Fruit fly (Drosophila melanogaster): ENCODE data around the gene Sgs8.

The Sgs8 gene

DNA sequence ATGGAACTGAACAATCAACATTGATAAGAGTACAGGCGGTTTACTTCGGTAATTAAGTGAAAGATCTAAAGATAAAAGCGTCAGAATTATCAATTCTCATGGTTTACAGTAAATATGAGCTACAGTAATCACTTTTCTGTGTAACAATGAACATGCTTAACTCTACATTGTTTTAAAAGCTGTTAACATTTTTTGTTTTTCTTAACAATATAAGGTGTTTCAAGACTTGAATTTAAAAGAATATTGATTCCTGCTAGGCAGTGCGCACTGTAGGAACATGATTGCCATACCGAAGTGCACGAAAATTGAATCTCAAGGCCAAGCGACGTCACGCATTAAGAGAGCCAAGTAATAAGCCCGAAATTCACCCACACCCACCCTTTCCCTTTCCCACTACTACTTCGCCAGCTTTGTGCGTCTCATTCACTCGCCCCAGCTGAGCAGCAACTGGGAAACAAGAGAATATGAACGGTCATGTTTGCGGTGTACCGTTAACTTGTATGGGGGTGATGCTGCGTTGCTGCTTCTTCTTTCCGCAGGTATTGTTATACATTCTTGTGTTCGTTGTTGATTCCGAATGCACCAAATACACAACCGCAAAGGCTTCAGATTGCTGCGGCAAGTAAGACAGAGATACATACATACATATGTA, 17.8 kb downstream of the Sgs8 start (continued):
- TF ChIP-seq Doc2 (GFP tag; IDR thresholded peaks at IDR 0.05) (no peak), CG6254 (GFP tag; optimal IDR thresholded peaks at IDR 0.05) (no peak), Nf-YA (GFP tag; IDR thresholded peaks at IDR 0.05) (peak; percentile 39; the same call in 1 of the 2 replicates), stc (GFP tag; IDR thresholded peaks at IDR 0.05) (peak; percentile 53; the same call in 1 of the 2 replicates), toy (GFP tag; IDR thresholded peaks at IDR 0.05) (no peak), Awh (GFP tag; IDR thresholded peaks at IDR 0.05) (0 out of 2 replicates have a peak, but pooled peaks have one; percentile 38), NFAT (GFP tag; IDR thresholded peaks at IDR 0.05) (no peak), CG6765 (GFP tag; optimal IDR thresholded peaks at IDR 0.05) (no peak), Xbp1 (GFP tag; optimal IDR thresholded peaks at IDR 0.05) (peak; percentile 66), CG10431 (GFP tag; optimal IDR thresholded peaks at IDR 0.05) (no peak), Spps (tag; optimal IDR thresholded peaks at IDR 0.05) (no peak), CG17568 (GFP tag; optimal IDR thresholded peaks at IDR 0.05) (no peak), BtbVII (GFP tag; optimal IDR thresholded peaks at IDR 0.05) (peak; percentile 61), sr (GFP tag; IDR thresholded peaks at IDR 0.05) (no peak), CG4820 (GFP tag; optimal IDR thresholded peaks at IDR 0.05) (peak; percentile 65), MTF-1 (GFP tag; optimal IDR thresholded peaks at IDR 0.05; ENCODE audit: borderline replicate concordance) (no peak), trh (GFP tag; optimal IDR thresholded peaks at IDR 0.05) (no peak), CG17829 (tag; optimal IDR thresholded peaks at IDR 0.05) (peak; percentile 55), btn (GFP tag; optimal IDR thresholded peaks at IDR 0.05) (no peak), CG17328 (GFP tag; IDR thresholded peaks at IDR 0.05) (peak; percentile 68), pfk (GFP tag; optimal IDR thresholded peaks at IDR 0.05) (no peak), CG2120 (GFP tag; optimal IDR thresholded peaks at IDR 0.05) (peak; percentile 85), fd96Cb (tag; optimal IDR thresholded peaks at IDR 0.05) (peak; percentile 50), CG13296 (GFP tag; optimal IDR thresholded peaks at IDR 0.05) (peak; percentile 47), sug (tag; optimal IDR thresholded peaks at IDR 0.05) (peak; percentile 45), lilli (GFP tag; optimal IDR thresholded peaks at IDR 0.05) (peak; percentile 56), fru (optimal IDR thresholded peaks at IDR 0.05) (no peak), maf-S (GFP tag; optimal IDR thresholded peaks at IDR 0.05) (peak; percentile 41), CG12104 (GFP tag; optimal IDR thresholded peaks at IDR 0.05) (peak; percentile 15), Hmr (GFP tag; optimal IDR thresholded peaks at IDR 0.05) (peak; percentile 64), Mrtf (GFP tag; IDR thresholded peaks at IDR 0.05) (no peak; the same call in 2 of the 3 replicates), CG17612 (GFP tag; IDR thresholded peaks at IDR 0.05) (0 out of 2 replicates have a peak, but pooled peaks have one; percentile 11), sima (GFP tag; optimal IDR thresholded peaks at IDR 0.05) (no peak), bcd (GFP tag; optimal IDR thresholded peaks at IDR 0.05) (peak; percentile 64), chinmo (GFP tag; IDR thresholded peaks at IDR 0.05; ENCODE audit: partially characterized antibody) (no peak), Bgb (GFP tag; IDR thresholded peaks at IDR 0.05; ENCODE audit: partially characterized antibody) (no peak; the same call in 1 of the 2 replicates), CG18262 (tag; optimal IDR thresholded peaks at IDR 0.05) (peak; percentile 66), dpn (GFP tag; optimal IDR thresholded peaks at IDR 0.05) (peak; percentile 42 to 60), Dbx (GFP tag; IDR thresholded peaks at IDR 0.05) (peak; percentile 64), Six4 (GFP tag; optimal IDR thresholded peaks at IDR 0.05) (no peak), CG10979 (tag; optimal IDR thresholded peaks at IDR 0.05) (peak; percentile 49), D (optimal IDR thresholded peaks at IDR 0.05) (peak; percentile 50), D (GFP tag; optimal IDR thresholded peaks at IDR 0.05) (no peak), CG34224 (GFP tag; IDR thresholded peaks at IDR 0.05; ENCODE audit: partially characterized antibody) (no peak), seq (GFP tag; IDR thresholded peaks at IDR 0.05) (0 out of 2 replicates have a peak, but pooled peaks have one; percentile 16), CG17186 (GFP tag; optimal IDR thresholded peaks at IDR 0.05) (no peak), CG8944 (GFP tag; optimal IDR thresholded peaks at IDR 0.05) (peak; percentile 23), CG33557 (GFP tag; optimal IDR thresholded peaks at IDR 0.05) (no peak), GATAe (GFP tag; conservative IDR thresholded peaks at IDR 0.05) (no peak), CG7839 (tag; optimal IDR thresholded peaks at IDR 0.05) (peak; percentile 74)
